Worm (Caenorhabditis elegans): Measurements from ENCODE around the gene srg-23.
"Not testable (repeated sequence)": the region's sequence is repeated elsewhere in the genome, so short reads cannot be mapped to it uniquely, and the experiment has no call there.

Gene srg-23

ce11 chrII:3129007-3129406 lies 33.0 kb upstream of the srg-23 start, which contains the start of gene chil-24:
Gene chil-24, plus strand, starts transcription at chrII:3129162.
- TF ChIP-seq duxl-1 (tag; optimal IDR thresholded peaks at IDR 0.05; ENCODE audit: poor library complexity) (peak; percentile 73), lin-1 (GFP tag; IDR thresholded peaks at IDR 0.05) (no peak), nhr-10 (tag; optimal IDR thresholded peaks at IDR 0.05) (no peak), mes-2 (tag; optimal IDR thresholded peaks at IDR 0.05; ENCODE audit: poor library complexity, severe bottlenecking) (peak; percentile 24), nhr-28 (tag; optimal IDR thresholded peaks at IDR 0.05) (peak; percentile 61), daf-16 (GFP tag; optimal IDR thresholded peaks at IDR 0.05) (no peak), daf-16 (tag; optimal IDR thresholded peaks at IDR 0.05) (peak; percentile 68), hlh-11 (tag; optimal IDR thresholded peaks at IDR 0.05) (peak; percentile 24)

DNA sequence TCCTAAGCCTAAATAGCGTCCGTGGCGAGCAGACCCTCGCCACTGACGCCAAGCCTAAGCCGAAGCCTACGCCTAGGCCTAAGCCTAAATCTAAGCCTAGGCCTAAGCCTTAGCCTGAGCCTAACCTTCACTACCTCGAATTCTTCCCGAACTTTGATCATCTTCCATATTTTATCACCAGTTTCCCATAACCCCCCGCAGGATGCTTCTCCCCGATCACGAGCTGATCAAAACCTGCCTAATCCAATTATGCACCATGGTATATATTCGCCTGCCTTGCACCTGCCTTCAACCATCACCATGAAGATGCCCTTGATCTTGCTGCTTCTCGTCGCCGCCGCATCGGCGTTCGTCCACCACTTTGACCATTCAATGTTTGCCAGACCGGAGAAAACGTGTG lies 30.8 kb upstream of the srg-23 start, which contains the start of gene ins-31:
Gene ins-31 (plus strand): TSS at position 301 of the 400 bp plus-strand sequence.
- not testable (repeated sequence) for TF ChIP-seq mep-1 (tag; optimal IDR thresholded peaks at IDR 0.05); F49E8.2 (tag; optimal IDR thresholded peaks at IDR 0.05; ENCODE audit: borderline replicate concordance); hlh-11 (tag; optimal IDR thresholded peaks at IDR 0.05)

DNA sequence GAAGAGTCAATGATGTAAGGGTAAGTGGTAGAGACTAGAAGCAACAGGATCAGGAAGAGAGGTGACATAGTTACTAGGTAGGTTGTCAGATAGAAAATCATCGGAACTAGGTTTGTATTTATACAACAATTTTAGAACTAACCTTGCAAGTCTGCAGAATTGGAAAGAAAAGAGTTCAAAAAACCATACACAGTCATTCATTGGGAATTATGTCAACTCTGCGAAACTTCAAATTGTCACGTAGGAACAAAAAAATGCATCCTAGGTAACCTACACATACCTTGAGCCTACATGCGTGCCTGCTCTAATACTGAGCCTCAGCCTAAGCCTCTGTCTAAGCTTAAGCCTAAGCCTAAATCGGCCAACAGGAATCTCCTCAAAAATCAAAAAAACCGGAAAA lies 30.4 kb upstream of the srg-23 start, which contains the start of gene ins-19:
Gene ins-19 (minus strand): TSS at position 101 of the 400 bp plus-strand sequence.
- TF ChIP-seq lir-3 (tag; optimal IDR thresholded peaks at IDR 0.05) (no peak), F49E8.2 (tag; optimal IDR thresholded peaks at IDR 0.05; ENCODE audit: borderline replicate concordance) (no peak), F44E2.7 (GFP tag; IDR thresholded peaks at IDR 0.05) (no peak)

DNA sequence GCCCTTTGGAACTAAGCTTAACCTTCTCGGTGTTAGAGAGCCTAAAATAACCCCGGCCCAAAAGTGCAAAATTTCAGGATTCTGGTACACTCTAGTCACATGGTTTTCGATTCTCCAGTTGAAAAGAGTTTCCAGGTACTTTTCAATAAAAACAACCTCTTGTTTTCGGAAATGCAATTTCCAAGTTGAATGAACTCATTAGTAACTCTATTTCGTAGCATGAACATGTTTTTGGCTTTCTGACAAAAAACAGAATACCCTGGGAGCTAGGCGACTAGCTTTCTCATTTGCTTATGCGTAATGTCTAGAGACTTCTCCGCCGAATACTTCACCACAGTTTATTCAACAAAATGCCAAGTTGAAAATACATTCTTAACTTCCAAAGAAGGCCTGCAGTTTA lies 27.2 kb upstream of the srg-23 start, which contains the start of gene srh-71:
Gene srh-71 (plus strand): TSS at position 301 of the 400 bp plus-strand sequence.
- TF ChIP-seq unc-62 (GFP tag; optimal IDR thresholded peaks at IDR 0.05 in 1 of 2) (no peak), unc-62 (tag; optimal IDR thresholded peaks at IDR 0.05) (no peak), dmd-6 (GFP tag; IDR thresholded peaks at IDR 0.05) (no peak), ztf-7 (tag; optimal IDR thresholded peaks at IDR 0.05) (no peak), R02D3.7 (tag; optimal IDR thresholded peaks at IDR 0.05) (no peak), nhr-76 (tag; optimal IDR thresholded peaks at IDR 0.05) (no peak), zfp-3 (GFP tag; conservative IDR thresholded peaks at IDR 0.05) (no peak), rbr-2 (tag; optimal IDR thresholded peaks at IDR 0.05) (no peak), spr-3 (GFP tag; optimal IDR thresholded peaks at IDR 0.05) (no peak), Y48G9A.11 (GFP tag; IDR thresholded peaks at IDR 0.05) (no peak), nhr-42 (GFP tag; IDR thresholded peaks at IDR 0.05) (no peak), hmg-1.1 (GFP tag; IDR thresholded peaks at IDR 0.05) (no peak), nhr-25 (tag; optimal IDR thresholded peaks at IDR 0.05; ENCODE audit: borderline replicate concordance, insufficient read depth) (no peak), nhr-111 (GFP tag; optimal IDR thresholded peaks at IDR 0.05) (no peak), vab-7 (GFP tag; IDR thresholded peaks at IDR 0.05) (no peak), skn-1 (tag; optimal IDR thresholded peaks at IDR 0.05) (no peak)

DNA sequence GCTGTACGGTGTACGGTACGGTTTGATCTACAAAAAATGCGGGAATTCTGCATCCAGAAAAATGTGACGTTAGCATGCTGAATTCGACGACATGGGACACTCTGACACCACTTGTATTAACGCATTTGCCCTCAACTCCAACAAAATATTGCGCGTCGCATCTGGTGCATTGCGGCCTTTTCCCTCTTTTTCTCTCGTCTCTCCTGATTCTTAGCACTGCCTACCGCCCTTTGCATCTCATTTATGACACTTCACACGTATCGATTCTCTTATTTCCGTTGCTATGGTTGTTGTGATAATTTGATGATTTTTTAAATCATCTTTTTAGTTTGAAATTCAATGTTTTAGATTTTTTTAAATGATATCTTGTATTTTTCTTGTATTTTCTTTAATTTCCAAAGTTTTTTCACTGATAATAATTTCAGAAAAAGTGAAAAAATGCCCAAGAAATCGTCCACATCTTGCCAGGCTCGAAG lies 23.0 kb upstream of the srg-23 start, which contains the start of gene T10D4.6:
Gene T10D4.6 (plus strand): TSS at position 426 of the 476 bp plus-strand sequence.
- TF ChIP-seq mep-1 (tag; optimal IDR thresholded peaks at IDR 0.05) (no peak), lin-38 (GFP tag; IDR thresholded peaks at IDR 0.05) (no peak), hmg-1.1 (GFP tag; IDR thresholded peaks at IDR 0.05) (peak; percentile 44; the same call in 1 of the 2 replicates), unc-130 (GFP tag; optimal IDR thresholded peaks at IDR 0.05) (no peak), Y75B8A.6 (GFP tag; IDR thresholded peaks at IDR 0.05) (no peak), mes-2 (tag; optimal IDR thresholded peaks at IDR 0.05; ENCODE audit: poor library complexity, severe bottlenecking) (peak; percentile 47), F49E8.2 (tag; optimal IDR thresholded peaks at IDR 0.05; ENCODE audit: borderline replicate concordance) (no peak), F10B5.3 (tag; optimal IDR thresholded peaks at IDR 0.05) (no peak), nhr-6 (tag; optimal IDR thresholded peaks at IDR 0.05) (peak; percentile 0), daf-19 (GFP tag; conservative IDR thresholded peaks at IDR 0.05) (no peak), duxl-1 (tag; optimal IDR thresholded peaks at IDR 0.05; ENCODE audit: poor library complexity) (no peak), dpl-1 (GFP tag; optimal IDR thresholded peaks at IDR 0.05) (peak; percentile 24)
